Fruit fly (Drosophila melanogaster): Measurements from ENCODE around the gene Tsp3A.

Gene Tsp3A

DNA sequence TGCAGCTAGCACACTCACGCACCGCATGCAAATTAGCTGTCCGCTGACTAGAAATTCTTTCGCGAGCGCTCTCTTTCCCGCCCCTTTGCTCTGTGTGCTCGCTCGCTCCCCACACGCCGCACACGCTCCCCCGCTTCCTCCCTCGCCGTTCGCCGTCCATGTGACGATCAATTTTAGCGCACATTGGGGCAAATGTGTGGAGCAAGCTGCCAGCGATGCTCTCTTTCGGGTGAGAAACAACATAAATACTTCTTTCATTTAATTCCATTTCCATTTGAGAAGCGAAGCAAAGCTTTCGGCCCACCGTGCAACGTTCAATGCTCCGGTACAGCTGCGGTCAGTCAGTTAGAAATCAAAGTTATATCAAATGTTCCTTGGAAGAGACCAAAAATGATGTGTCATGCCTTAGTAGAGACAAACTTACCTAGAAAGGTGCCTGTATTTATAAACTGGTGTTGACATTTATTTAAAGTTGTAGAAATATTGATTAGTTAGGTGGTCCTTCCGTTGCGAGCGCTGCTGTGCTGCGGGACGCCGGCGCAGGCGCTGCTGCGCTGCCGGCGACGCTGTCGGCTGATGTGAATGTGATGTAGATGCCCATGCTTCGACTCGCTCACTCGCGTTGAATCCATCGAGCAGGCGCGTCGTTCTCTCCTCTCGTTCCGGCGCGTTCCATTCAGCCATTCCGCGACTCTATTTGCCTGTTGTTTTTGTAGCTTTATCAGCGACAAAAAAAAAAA is 26.7 kb upstream of the Tsp3A start (continued):
- TF ChIP-seq mld (GFP tag; IDR thresholded peaks at IDR 0.05; ENCODE audit: partially characterized antibody) (peak; percentile 60; the same call in 1 of the 3 replicates), prd (optimal IDR thresholded peaks at IDR 0.05) (no peak), prd (GFP tag; IDR thresholded peaks at IDR 0.05) (peak; percentile 97), Scr (GFP tag; IDR thresholded peaks at IDR 0.05; ENCODE audit: partially characterized antibody) (peak; percentile 47; the same call in 1 of the 2 replicates), Sry-δ (GFP tag; optimal IDR thresholded peaks at IDR 0.05) (peak; percentile 62), Doc2 (GFP tag; IDR thresholded peaks at IDR 0.05) (peak; percentile 76; the same call in 1 of the 2 replicates), Dref (GFP tag; IDR thresholded peaks at IDR 0.05) (0 out of 2 replicates have a peak, but pooled peaks have one; percentile 35), pfk (GFP tag; optimal IDR thresholded peaks at IDR 0.05) (peak; percentile 98), bigmax (GFP tag; optimal IDR thresholded peaks at IDR 0.05) (peak; percentile 62), CG16779 (GFP tag; IDR thresholded peaks at IDR 0.05) (peak; percentile 94), D (optimal IDR thresholded peaks at IDR 0.05) (no peak), D (GFP tag; optimal IDR thresholded peaks at IDR 0.05) (peak; percentile 93), Dad (GFP tag; optimal IDR thresholded peaks at IDR 0.05) (peak; percentile 96), sna (GFP tag; IDR thresholded peaks at IDR 0.05; ENCODE audit: partially characterized antibody) (no peak), schlank (tag; optimal IDR thresholded peaks at IDR 0.05) (peak; percentile 97), ewg (GFP tag; optimal IDR thresholded peaks at IDR 0.05) (peak; percentile 97), grn (GFP tag; optimal IDR thresholded peaks at IDR 0.05) (peak; percentile 73), CG7987 (GFP tag; optimal IDR thresholded peaks at IDR 0.05) (peak; percentile 83), CG2875 (GFP tag; optimal IDR thresholded peaks at IDR 0.05) (peak; percentile 96), sr (GFP tag; IDR thresholded peaks at IDR 0.05) (peak; percentile 75), zen (tag; optimal IDR thresholded peaks at IDR 0.05) (peak; percentile 80), Oli (tag; optimal IDR thresholded peaks at IDR 0.05) (peak; percentile 98), Side (GFP tag; optimal IDR thresholded peaks at IDR 0.05) (peak; percentile 96), run (tag; optimal IDR thresholded peaks at IDR 0.05) (peak; percentile 94), Elba2 (GFP tag; optimal IDR thresholded peaks at IDR 0.05) (no peak), D19A (tag; optimal IDR thresholded peaks at IDR 0.05) (peak; percentile 93), bab2 (GFP tag; optimal IDR thresholded peaks at IDR 0.05) (peak; percentile 98), CG4282 (GFP tag; optimal IDR thresholded peaks at IDR 0.05) (peak; percentile 93), tap (tag; optimal IDR thresholded peaks at IDR 0.05) (peak; percentile 95), en (GFP tag; optimal IDR thresholded peaks at IDR 0.05) (peak; percentile 92), bcd (GFP tag; optimal IDR thresholded peaks at IDR 0.05) (peak; percentile 98), Vsx1 (GFP tag; optimal IDR thresholded peaks at IDR 0.05) (peak; percentile 94), CG10979 (tag; optimal IDR thresholded peaks at IDR 0.05) (peak; percentile 94), Kr (GFP tag; optimal IDR thresholded peaks at IDR 0.05) (peak; percentile 29), CG32767 (GFP tag; IDR thresholded peaks at IDR 0.05) (peak; percentile 97), Mrtf (GFP tag; IDR thresholded peaks at IDR 0.05) (peak; percentile 95), lov (optimal IDR thresholded peaks at IDR 0.05) (no peak), lov (GFP tag; IDR thresholded peaks at IDR 0.05) (peak; percentile 91), CG11456 (GFP tag; IDR thresholded peaks at IDR 0.05) (peak; percentile 94), Sin3A (optimal IDR thresholded peaks at IDR 0.05) (no peak), gt (GFP tag; IDR thresholded peaks at IDR 0.05) (peak; percentile 78), cas (GFP tag; IDR thresholded peaks at IDR 0.05) (peak; percentile 90), Dp (GFP tag; optimal IDR thresholded peaks at IDR 0.05) (peak; percentile 28), Abd-B (GFP tag; optimal IDR thresholded peaks at IDR 0.05) (peak; percentile 94), wdn (GFP tag; IDR thresholded peaks at IDR 0.05) (peak; percentile 95), PHDP (tag; optimal IDR thresholded peaks at IDR 0.05) (peak; percentile 98), CG7839 (tag; optimal IDR thresholded peaks at IDR 0.05) (peak; percentile 98), cwo (GFP tag; optimal IDR thresholded peaks at IDR 0.05) (peak; percentile 97), Pdp1 (GFP tag; optimal IDR thresholded peaks at IDR 0.05) (peak; percentile 89 to 95), usp (GFP tag; optimal IDR thresholded peaks at IDR 0.05) (no peak)
